Fruit fly (Drosophila melanogaster) whole organism, embryonic: Measurements from ENCODE around the gene Nsun5.

Source experiments
- CG33557 ChIP-seq: fragments of 200-800 bp; sonication (Bioruptor generic); optimal IDR thresholded peaks from 2 replicates; lab custom pipeline; 2019; ENCODE audit warnings: missing biosample characterization, mild to moderate bottlenecking, missing genetic modification characterization, moderate library complexity
- peb ChIP-seq: fragments of 200-800 bp; sonication (Bioruptor generic); IDR thresholded peaks from 2 replicates; pipeline ENCODE4 v1.3.6; 2022; ENCODE audit warnings: missing biosample characterization, missing genetic modification characterization
- tll ChIP-seq, 2 experiments: fragments of 200-800 bp in 1 of 2; fragments of >200 bp in 1 of 2; sonication (Bioruptor generic) in 1 of 2; optimal IDR thresholded peaks; 2 replicates each; lab custom pipeline; 2017 to 2019; ENCODE audit warnings: missing biosample characterization in 2 of 2, missing genetic modification characterization in 2 of 2, mild to moderate bottlenecking in 1 of 2, moderate library complexity in 1 of 2

- TF ChIP-seq tll (GFP tag; optimal IDR thresholded peaks at IDR 0.05; lab: Kevin White, UChicago) (no peak), peb (GFP tag; lab: Robert Waterston, UW) (no peak), CG33557 (GFP tag; lab: Kevin White, UChicago) (no peak)
Measured at dm6 chr3R:19174512-19174911, 12.4 kb upstream of the Nsun5 start.
